Fruit fly (Drosophila melanogaster): ENCODE data around the gene kibra.
A peak's percentile ranks its signal among the peaks of the same experiment; 100 is the strongest.

- no peak for TF ChIP-seq CG9705 (GFP tag; optimal IDR thresholded peaks at IDR 0.05)
- TF ChIP-seq HLH106 (tag; optimal IDR thresholded peaks at IDR 0.05), result peak; percentile 42
- TF ChIP-seq psq (GFP tag; optimal IDR thresholded peaks at IDR 0.05), result peak; percentile 53
These were observed 27.0 kb downstream of the kibra start, which contains the start of gene Meltrin for dm6 chr3R:14696949-14697513.
